Fruit fly (Drosophila melanogaster) S2 (cell line): ENCODE data around the gene Boh2.

Experiments
- CG8478 ChIP-seq: fragments of >200 bp; optimal IDR thresholded peaks from 2 replicates; lab custom pipeline; 2018
- CTCF ChIP-seq, 2 experiments: fragments of >200 bp; optimal IDR thresholded peaks; 2 replicates each; lab custom pipeline; 2018

- TF ChIP-seq CG8478: no peak
- no peak for TF ChIP-seq CTCF (optimal IDR thresholded peaks at IDR 0.05; lab: Kevin White, UChicago)
These were observed 31.5 kb downstream of the Boh2 start, which contains the start of gene ab for dm6 chr2L:11210324-11210758.
